Fruit fly (Drosophila melanogaster) whole organism, embryonic: ENCODE data around the gene MAPk-Ak2.

ENCODE experiments used
- Ada2b ChIP-seq: fragments of 200-800 bp; sonication (Bioruptor generic); IDR thresholded peaks from 2 replicates; pipeline ENCODE4 v1.3.6; 2022; ENCODE audit warnings: missing biosample characterization, missing genetic modification characterization
- Aef1 ChIP-seq: fragments of 200-800 bp; sonication (Bioruptor generic); IDR thresholded peaks from 3 replicates; pipeline ENCODE4 v1.3.6; 2022; ENCODE audit warnings: missing biosample characterization, missing genetic modification characterization
- B-H2 ChIP-seq: fragments of 200-800 bp; sonication (Bioruptor generic); optimal IDR thresholded peaks from 2 replicates; lab custom pipeline; 2018; ENCODE audit warnings: missing biosample characterization, mild to moderate bottlenecking, missing genetic modification characterization
- Bgb ChIP-seq: fragments of 200-800 bp; sonication (Bioruptor generic); IDR thresholded peaks from 2 replicates; pipeline ENCODE4 v1.3.6; 2022; ENCODE audit warnings: missing biosample characterization, missing genetic modification characterization; ENCODE audit not compliant: partially characterized antibody
- CG11398 ChIP-seq: fragments of 200-800 bp; sonication (Bioruptor generic); optimal IDR thresholded peaks from 2 replicates; lab custom pipeline; 2016; ENCODE audit warnings: missing biosample characterization, missing genetic modification characterization
- CG11504 ChIP-seq: fragments of 200-800 bp; sonication (Bioruptor generic); optimal IDR thresholded peaks from 3 replicates; lab custom pipeline; 2019; ENCODE audit warnings: missing biosample characterization, mild to moderate bottlenecking, missing genetic modification characterization, moderate library complexity
- CG12769 ChIP-seq: fragments of 200-800 bp; sonication (Bioruptor generic); optimal IDR thresholded peaks from 2 replicates; lab custom pipeline; 2019; ENCODE audit warnings: missing biosample characterization, mild to moderate bottlenecking, missing genetic modification characterization, moderate library complexity
- CG15073 ChIP-seq: fragments of 200-800 bp; sonication (Bioruptor generic); optimal IDR thresholded peaks from 2 replicates; lab custom pipeline; 2016; ENCODE audit warnings: missing biosample characterization, missing genetic modification characterization
- CG17612 ChIP-seq: fragments of 200-800 bp; sonication (Bioruptor generic); IDR thresholded peaks from 2 replicates; pipeline ENCODE4 v1.3.6; 2022; ENCODE audit warnings: missing biosample characterization, missing genetic modification characterization
- CG1792 ChIP-seq: fragments of 200-800 bp; sonication (Bioruptor generic); optimal IDR thresholded peaks from 2 replicates; lab custom pipeline; 2016; ENCODE audit warnings: missing biosample characterization, missing genetic modification characterization
- CG18011 ChIP-seq: fragments of 200-800 bp; sonication (Bioruptor generic); optimal IDR thresholded peaks from 2 replicates; lab custom pipeline; 2017; ENCODE audit warnings: missing biosample characterization, missing genetic modification characterization, mild to moderate bottlenecking, moderate library complexity, missing genotype
- CG31365 ChIP-seq: fragments of 200-800 bp; sonication (Bioruptor generic); optimal IDR thresholded peaks from 2 replicates; lab custom pipeline; 2018; ENCODE audit warnings: missing biosample characterization, mild to moderate bottlenecking, missing genetic modification characterization
- CG3163 ChIP-seq: fragments of 200-800 bp; sonication (Bioruptor generic); optimal IDR thresholded peaks from 3 replicates; lab custom pipeline; 2016; ENCODE audit warnings: missing biosample characterization, missing genetic modification characterization
- CG3838 ChIP-seq: fragments of 200-800 bp; sonication (Bioruptor generic); optimal IDR thresholded peaks from 3 replicates; lab custom pipeline; 2016; ENCODE audit warnings: missing biosample characterization, missing genetic modification characterization
- CG4360 ChIP-seq: fragments of 200-800 bp; sonication (Bioruptor generic); IDR thresholded peaks from 2 replicates; pipeline ENCODE4 v1.3.6; 2022; ENCODE audit warnings: missing biosample characterization, missing genetic modification characterization
- CG4707 ChIP-seq: fragments of 200-800 bp; sonication (Bioruptor generic); optimal IDR thresholded peaks from 2 replicates; lab custom pipeline; 2018; ENCODE audit warnings: missing biosample characterization, mild to moderate bottlenecking, missing genetic modification characterization, moderate library complexity
- CG6791 ChIP-seq: fragments of 200-800 bp; sonication (Bioruptor generic); IDR thresholded peaks from 3 replicates; pipeline ENCODE4 v1.3.6; 2022; ENCODE audit warnings: missing biosample characterization, missing genetic modification characterization; ENCODE audit not compliant: partially characterized antibody
- CG8089 ChIP-seq: fragments of 200-800 bp; sonication (Bioruptor generic); optimal IDR thresholded peaks from 3 replicates; lab custom pipeline; 2016; ENCODE audit warnings: missing biosample characterization, missing genetic modification characterization
- CG8359 ChIP-seq: fragments of 200-800 bp; sonication (Bioruptor generic); optimal IDR thresholded peaks from 2 replicates; lab custom pipeline; 2017; ENCODE audit warnings: missing biosample characterization, mild to moderate bottlenecking, missing genetic modification characterization, borderline replicate concordance
- CG8478 ChIP-seq: fragments of >200 bp; optimal IDR thresholded peaks from 2 replicates; lab custom pipeline; 2018
- CG9727 ChIP-seq: fragments of 200-800 bp; sonication (Bioruptor generic); optimal IDR thresholded peaks from 3 replicates; lab custom pipeline; 2017; ENCODE audit warnings: missing biosample characterization, mild to moderate bottlenecking, missing genetic modification characterization
- CG9797 ChIP-seq: fragments of 200-800 bp; sonication (Bioruptor generic); optimal IDR thresholded peaks from 3 replicates; lab custom pipeline; 2018; ENCODE audit warnings: missing biosample characterization, mild to moderate bottlenecking, missing genetic modification characterization
- E2f1 ChIP-seq: fragments of 200-800 bp; sonication (Bioruptor generic); IDR thresholded peaks from 2 replicates; pipeline ENCODE4 v1.3.6; 2022; ENCODE audit warnings: missing biosample characterization, missing genetic modification characterization
- E2f2 ChIP-seq: fragments of 200-800 bp; sonication (Bioruptor generic); IDR thresholded peaks from 2 replicates; pipeline ENCODE4 v1.3.6; 2022; ENCODE audit warnings: missing biosample characterization, missing genetic modification characterization
- Lim3 ChIP-seq: fragments of 200-800 bp; sonication (Bioruptor generic); IDR thresholded peaks from 2 replicates; pipeline ENCODE4 v1.3.6; 2022; ENCODE audit warnings: missing biosample characterization, missing genetic modification characterization
- MBD-R2 ChIP-seq: fragments of 200-800 bp; sonication (Bioruptor generic); IDR thresholded peaks from 2 replicates; pipeline ENCODE4 v1.3.6; 2022; ENCODE audit warnings: missing biosample characterization, missing genetic modification characterization
- MTF-1 ChIP-seq: fragments of 200-800 bp; sonication (Bioruptor generic); optimal IDR thresholded peaks from 2 replicates; lab custom pipeline; 2018; ENCODE audit warnings: missing biosample characterization, mild to moderate bottlenecking, missing genetic modification characterization, borderline replicate concordance
- Neu2 ChIP-seq: fragments of 200-800 bp; sonication (Bioruptor generic); optimal IDR thresholded peaks from 3 replicates; lab custom pipeline; 2016; ENCODE audit warnings: missing biosample characterization, missing genetic modification characterization, borderline replicate concordance
- ac ChIP-seq: fragments of 200-800 bp; sonication (Bioruptor generic); optimal IDR thresholded peaks from 3 replicates; lab custom pipeline; 2017; ENCODE audit warnings: missing biosample characterization, mild to moderate bottlenecking, missing genetic modification characterization
- ato ChIP-seq: fragments of 200-800 bp; sonication (Bioruptor generic); IDR thresholded peaks from 2 replicates; pipeline ENCODE4 v1.3.6; 2022; ENCODE audit warnings: missing biosample characterization, missing genetic modification characterization; ENCODE audit not compliant: partially characterized antibody
- bcd ChIP-seq: fragments of 200-800 bp; sonication (Bioruptor generic); optimal IDR thresholded peaks from 2 replicates; lab custom pipeline; 2017; ENCODE audit warnings: missing biosample characterization, mild to moderate bottlenecking, missing genetic modification characterization
- cato ChIP-seq: fragments of 200-800 bp; sonication (Bioruptor generic); optimal IDR thresholded peaks from 2 replicates; lab custom pipeline; 2016; ENCODE audit warnings: missing biosample characterization, missing genetic modification characterization, borderline replicate concordance
- cg ChIP-seq: fragments of 200-800 bp; sonication (Bioruptor generic); optimal IDR thresholded peaks from 3 replicates; lab custom pipeline; 2019; ENCODE audit warnings: missing biosample characterization, mild to moderate bottlenecking, missing genetic modification characterization, moderate library complexity
- dan ChIP-seq: fragments of 200-800 bp; sonication (Bioruptor generic); IDR thresholded peaks from 2 replicates; pipeline ENCODE4 v1.3.6; 2022; ENCODE audit warnings: missing biosample characterization, missing genetic modification characterization
- fd96Cb ChIP-seq: fragments of 200-800 bp; sonication (Bioruptor generic); optimal IDR thresholded peaks from 2 replicates; lab custom pipeline; 2018; ENCODE audit warnings: missing biosample characterization, mild to moderate bottlenecking, missing genetic modification characterization, moderate library complexity
- gem ChIP-seq: fragments of 200-800 bp; sonication (Bioruptor generic); optimal IDR thresholded peaks from 2 replicates; lab custom pipeline; 2019; ENCODE audit warnings: missing biosample characterization, mild to moderate bottlenecking, missing genetic modification characterization, moderate library complexity
- grau ChIP-seq: fragments of 200-800 bp; optimal IDR thresholded peaks from 3 replicates; lab custom pipeline; 2019; ENCODE audit warnings: missing biosample characterization, mild to moderate bottlenecking, missing genetic modification characterization, moderate library complexity
- hkb ChIP-seq, 2 experiments: fragments of 200-800 bp in 1 of 2; fragments of >200 bp in 1 of 2; sonication (Bioruptor generic) in 1 of 2; IDR thresholded peaks in 1 of 2; optimal IDR thresholded peaks in 1 of 2; 2 replicates each; pipeline versions ENCODE4 v1.3.6 to Lab custom; 2017 to 2022; ENCODE audit warnings: missing biosample characterization in 1 of 2, missing genetic modification characterization in 1 of 2
- lola ChIP-seq, 3 experiments: fragments of >200 bp in 2 of 3; fragments of 200-800 bp in 1 of 3; sonication (Bioruptor generic) in 1 of 3; optimal IDR thresholded peaks; 2 replicates each; lab custom pipeline; 2017 to 2019; ENCODE audit warnings: missing biosample characterization in 3 of 3, missing genetic modification characterization in 3 of 3, mild to moderate bottlenecking in 1 of 3, moderate library complexity in 1 of 3
- mirr ChIP-seq: fragments of 200-800 bp; sonication (Bioruptor generic); optimal IDR thresholded peaks from 3 replicates; lab custom pipeline; 2018; ENCODE audit warnings: missing biosample characterization, mild to moderate bottlenecking, missing genetic modification characterization
- odd ChIP-seq: fragments of 200-800 bp; sonication (Bioruptor generic); optimal IDR thresholded peaks from 2 replicates; lab custom pipeline; 2017; ENCODE audit warnings: missing biosample characterization, mild to moderate bottlenecking, missing genetic modification characterization
- prd ChIP-seq, 3 experiments: fragments of >200 bp in 2 of 3; fragments of 200-800 bp in 1 of 3; sonication (Bioruptor generic) in 1 of 3; optimal IDR thresholded peaks in 2 of 3; IDR thresholded peaks in 1 of 3; 2 replicates in 2 of 3; 3 replicates in 1 of 3; pipeline versions ENCODE4 v1.3.6 to Lab custom; 2017 to 2022; ENCODE audit warnings: missing biosample characterization in 1 of 3, missing genetic modification characterization in 1 of 3
- ranshi ChIP-seq: fragments of 200-800 bp; sonication (Bioruptor generic); IDR thresholded peaks from 2 replicates; pipeline ENCODE4 v1.3.6; 2022; ENCODE audit warnings: missing biosample characterization, missing genetic modification characterization
- rib ChIP-seq: fragments of 200-800 bp; sonication (Bioruptor generic); IDR thresholded peaks from 2 replicates; pipeline ENCODE4 v1.3.6; 2022; ENCODE audit warnings: missing biosample characterization, missing genetic modification characterization
- sima ChIP-seq: fragments of 200-800 bp; sonication (Bioruptor generic); optimal IDR thresholded peaks from 2 replicates; lab custom pipeline; 2016; ENCODE audit warnings: missing biosample characterization, missing genetic modification characterization
- sqz ChIP-seq: fragments of 200-800 bp; sonication (Bioruptor generic); optimal IDR thresholded peaks from 3 replicates; lab custom pipeline; 2018; ENCODE audit warnings: missing biosample characterization, mild to moderate bottlenecking, missing genetic modification characterization
- sr ChIP-seq: fragments of 200-800 bp; sonication (Bioruptor generic); IDR thresholded peaks from 3 replicates; pipeline ENCODE4 v1.3.6; 2022; ENCODE audit warnings: missing biosample characterization, missing genetic modification characterization
- zf30C ChIP-seq: fragments of 200-800 bp; sonication (Bioruptor generic); optimal IDR thresholded peaks from 3 replicates; lab custom pipeline; 2018; ENCODE audit warnings: missing biosample characterization, mild to moderate bottlenecking, missing genetic modification characterization

Gene MAPk-Ak2

DNA sequence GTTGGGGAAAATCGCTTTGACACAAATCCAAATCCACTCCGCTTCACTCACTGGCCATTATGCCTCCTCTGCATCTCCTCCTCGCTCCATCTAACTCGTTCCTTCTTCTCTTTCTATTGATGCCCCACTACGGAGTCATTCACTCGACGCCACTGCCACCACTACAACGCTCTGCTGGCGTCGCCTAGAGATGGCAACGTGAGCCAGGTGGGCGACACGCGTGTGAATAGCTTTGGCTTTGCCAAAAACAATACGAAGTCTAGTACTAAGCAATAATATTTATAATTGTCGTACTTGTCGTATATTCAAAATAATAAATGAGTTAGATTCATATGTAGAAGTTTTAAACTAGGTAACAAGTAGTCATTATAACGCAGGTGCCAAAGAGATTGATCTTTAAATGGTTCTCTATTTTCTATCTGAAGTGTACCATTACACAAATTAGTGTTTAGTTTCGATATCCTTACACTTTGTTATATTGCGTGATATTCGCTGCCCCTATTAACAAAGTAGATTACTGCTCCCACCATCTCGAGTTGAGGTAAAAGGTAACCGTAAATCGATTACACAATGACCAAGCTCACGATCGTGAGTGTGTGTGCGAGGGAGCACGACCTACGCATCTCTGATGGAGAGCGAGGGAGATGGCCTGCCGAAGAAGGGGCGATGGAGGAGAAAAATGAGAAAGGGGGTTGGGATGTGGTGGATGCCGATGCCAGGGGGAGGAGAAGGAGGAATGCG, 18.8 kb downstream of the MAPk-Ak2 start (continued):
- no peak for TF ChIP-seq CG4707
- peak; percentile 17 for TF ChIP-seq CG11504
- TF ChIP-seq CG9727 (GFP tag; lab: Kevin White, UChicago): peak; percentile 33
- no peak for TF ChIP-seq mirr (GFP tag; lab: Kevin White, UChicago)
- TF ChIP-seq CG9797: no peak
- TF ChIP-seq Neu2 (GFP tag; lab: Kevin White, UChicago): no peak
- TF ChIP-seq bcd: peak; percentile 41
- no peak for TF ChIP-seq ac (GFP tag; lab: Kevin White, UChicago)
- TF ChIP-seq CG18011: no peak
- no peak for TF ChIP-seq CG15073 (GFP tag; lab: Kevin White, UChicago)
- no peak for TF ChIP-seq MTF-1
- TF ChIP-seq sqz (GFP tag; lab: Kevin White, UChicago): no peak
- no peak for TF ChIP-seq cato
- TF ChIP-seq cg (GFP tag; lab: Kevin White, UChicago): no peak
- no peak for TF ChIP-seq CG8089 (GFP tag; lab: Kevin White, UChicago)
- no peak for TF ChIP-seq hkb (optimal IDR thresholded peaks at IDR 0.05; lab: Kevin White, UChicago)
- TF ChIP-seq hkb (GFP tag; IDR thresholded peaks at IDR 0.05; lab: Robert Waterston, UW): no peak
- TF ChIP-seq E2f2 (GFP tag; lab: Robert Waterston, UW): no peak
- peak; percentile 70 for TF ChIP-seq Bgb (GFP tag; lab: Robert Waterston, UW)
- TF ChIP-seq MBD-R2 (GFP tag; lab: Robert Waterston, UW): peak; percentile 14; the same call in 1 of the 2 replicates
- TF ChIP-seq lola (GFP tag; optimal IDR thresholded peaks at IDR 0.05; lab: Kevin White, UChicago): peak in 1 of 3 experiments; percentile 24
- TF ChIP-seq CG31365 (tag; lab: Kevin White, UChicago): no peak
- TF ChIP-seq prd (optimal IDR thresholded peaks at IDR 0.05; lab: Kevin White, UChicago): no peak
- TF ChIP-seq prd (GFP tag; IDR thresholded peaks at IDR 0.05; lab: Robert Waterston, UW): peak; percentile 32; the same call in 1 of the 3 replicates
- no peak for TF ChIP-seq rib (GFP tag; lab: Robert Waterston, UW)
- no peak for TF ChIP-seq CG3838 (GFP tag; lab: Kevin White, UChicago)
- TF ChIP-seq E2f1 (GFP tag; lab: Robert Waterston, UW): no peak
- TF ChIP-seq CG8359 (GFP tag; lab: Kevin White, UChicago): no peak
- TF ChIP-seq Ada2b (GFP tag; lab: Robert Waterston, UW): no peak
- TF ChIP-seq CG6791 (GFP tag; lab: Robert Waterston, UW): peak; percentile 21; the same call in 2 of the 3 replicates
- no peak for TF ChIP-seq sima (GFP tag; lab: Kevin White, UChicago)
- peak; percentile 9 for TF ChIP-seq grau (tag; lab: Kevin White, UChicago)
- TF ChIP-seq sr (GFP tag; lab: Robert Waterston, UW): no peak; the same call in 2 of the 3 replicates
- TF ChIP-seq CG11398 (GFP tag; lab: Kevin White, UChicago): no peak
- no peak for TF ChIP-seq Lim3
- no peak for TF ChIP-seq ato (GFP tag; lab: Robert Waterston, UW)
- no peak for TF ChIP-seq CG3163 (GFP tag; lab: Kevin White, UChicago)
- TF ChIP-seq CG1792 (GFP tag; lab: Kevin White, UChicago): no peak
- no peak for TF ChIP-seq Aef1 (GFP tag; lab: Robert Waterston, UW)
- TF ChIP-seq ranshi: no peak
- TF ChIP-seq gem: peak; percentile 48
- TF ChIP-seq fd96Cb (tag; lab: Kevin White, UChicago): no peak
- TF ChIP-seq B-H2 (GFP tag; lab: Kevin White, UChicago): no peak
- no peak for TF ChIP-seq dan (GFP tag; lab: Robert Waterston, UW)
- no peak for TF ChIP-seq zf30C (GFP tag; lab: Kevin White, UChicago)
- TF ChIP-seq CG12769: peak; percentile 34
- no peak for TF ChIP-seq CG8478 (lab: Kevin White, UChicago)
- TF ChIP-seq CG4360 (GFP tag; lab: Robert Waterston, UW): no peak
- TF ChIP-seq CG17612 (GFP tag; lab: Robert Waterston, UW): no peak
- no peak for TF ChIP-seq odd (GFP tag; lab: Kevin White, UChicago)
